Worm (Caenorhabditis elegans) whole organism, early embryonic: ENCODE results near the gene gpa-3.

Source experiments
- F13C5.2 ChIP-seq: sonication (generic microtip); optimal IDR thresholded peaks from 2 replicates; lab custom pipeline; 2017; ENCODE audit warnings: mild to moderate bottlenecking, missing genetic modification characterization, inconsistent platforms, missing compliant biosample characterization
- aly-1 ChIP-seq: sonication (generic microtip); optimal IDR thresholded peaks from 2 replicates; lab custom pipeline; 2016; ENCODE audit warnings: missing genetic modification characterization, missing compliant biosample characterization
- ama-1 ChIP-seq: fragments of 150-350 bp; optimal IDR thresholded peaks from 2 replicates; lab custom pipeline; 2014
- ceh-13 ChIP-seq: fragments of 200-800 bp; sonication (Bioruptor generic); optimal IDR thresholded peaks from 2 replicates; lab custom pipeline; 2018; ENCODE audit warnings: mild to moderate bottlenecking, missing genetic modification characterization, missing compliant biosample characterization
- ceh-36 ChIP-seq: sonication (generic microtip); optimal IDR thresholded peaks from 2 replicates; lab custom pipeline; 2016; ENCODE audit warnings: missing genetic modification characterization, inconsistent platforms, missing compliant biosample characterization
- ets-7 ChIP-seq: sonication (generic microtip); optimal IDR thresholded peaks from 2 replicates; lab custom pipeline; 2016; ENCODE audit warnings: missing genotype, missing genetic modification characterization, missing compliant biosample characterization
- hmg-4 ChIP-seq: fragments of 200-800 bp; sonication (Bioruptor generic); optimal IDR thresholded peaks from 2 replicates; lab custom pipeline; 2018; ENCODE audit warnings: mild to moderate bottlenecking, missing genetic modification characterization, missing compliant biosample characterization
- hnd-1 ChIP-seq: sonication (generic microtip); optimal IDR thresholded peaks from 2 replicates; lab custom pipeline; 2016; ENCODE audit warnings: missing genetic modification characterization, missing compliant biosample characterization
- scrt-1 ChIP-seq: fragments of 200-800 bp; sonication (Bioruptor generic); IDR thresholded peaks from 2 replicates; pipeline ENCODE4 v1.3.6; 2022; ENCODE audit warnings: missing genetic modification characterization, missing compliant biosample characterization
- sea-1 ChIP-seq: fragments of 200-800 bp; sonication (Bioruptor generic); conservative IDR thresholded peaks from 2 replicates; pipeline ENCODE4 v1.3.6; 2022; ENCODE audit warnings: missing genetic modification characterization, missing compliant biosample characterization
- tbx-37 ChIP-seq: fragments of 200-800 bp; sonication (Bioruptor generic); conservative IDR thresholded peaks from 2 replicates; pipeline ENCODE4 v1.3.6; 2022; ENCODE audit warnings: missing genetic modification reagents, missing genetic modification characterization, missing compliant biosample characterization
- tra-4 ChIP-seq: sonication (generic microtip); optimal IDR thresholded peaks from 2 replicates; lab custom pipeline; 2017; ENCODE audit warnings: missing genetic modification characterization, missing compliant biosample characterization

DNA sequence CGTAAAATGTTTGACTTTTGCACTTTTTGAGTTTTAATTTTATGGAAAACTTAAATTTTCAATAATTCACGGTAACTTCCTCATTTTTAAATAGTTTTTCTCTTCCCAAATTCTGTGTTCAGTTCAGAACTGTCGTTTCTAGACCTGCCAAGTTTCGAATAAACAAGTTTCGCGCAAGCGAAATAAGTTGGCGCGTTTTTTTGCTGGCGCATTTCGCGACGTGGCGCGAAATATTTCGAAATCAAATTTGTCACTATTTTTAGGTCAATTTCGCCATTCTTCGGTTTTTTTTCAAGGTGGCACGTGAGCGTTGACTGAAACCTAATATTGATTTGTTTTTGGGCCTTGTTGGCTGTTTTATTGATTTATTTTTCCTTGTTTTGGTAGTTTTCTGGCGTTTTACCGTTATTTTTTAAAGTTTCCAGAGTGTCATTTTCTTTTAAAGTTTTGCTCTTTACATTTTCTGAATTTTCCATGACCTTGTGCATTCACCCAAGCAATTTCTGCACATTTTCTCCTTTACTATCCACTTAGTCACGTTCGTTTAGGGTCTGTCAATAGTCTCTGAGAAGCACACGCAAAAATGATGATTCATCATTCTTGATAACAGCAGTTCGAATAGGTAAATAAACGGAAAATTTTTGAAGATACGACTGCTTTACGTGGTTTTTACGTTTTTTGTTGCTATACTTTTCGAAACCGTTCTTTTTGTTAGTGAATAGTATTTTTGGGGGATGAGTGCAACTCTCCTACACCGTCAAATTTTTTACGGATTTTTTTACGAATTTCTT is 23.2 kb upstream of the gpa-3 start:
- TF ChIP-seq ets-7 (tag; lab: Kevin White, UChicago) (no peak), ama-1 (lab: Kevin White, UChicago) (no peak), F13C5.2 (tag; lab: Kevin White, UChicago) (no peak), aly-1 (no peak), ceh-13 (GFP tag; lab: Kevin White, UChicago) (no peak), tbx-37 (GFP tag; lab: Robert Waterston, UW) (no peak), scrt-1 (GFP tag; lab: Robert Waterston, UW) (no peak), hmg-4 (GFP tag; lab: Kevin White, UChicago) (no peak), hnd-1 (tag; lab: Kevin White, UChicago) (no peak), ceh-36 (tag; lab: Kevin White, UChicago) (no peak), sea-1 (GFP tag; lab: Robert Waterston, UW) (no peak), tra-4 (tag; lab: Kevin White, UChicago) (no peak)
